Fruit fly (Drosophila melanogaster): Measurements from ENCODE around the gene CG9663.

DNA sequence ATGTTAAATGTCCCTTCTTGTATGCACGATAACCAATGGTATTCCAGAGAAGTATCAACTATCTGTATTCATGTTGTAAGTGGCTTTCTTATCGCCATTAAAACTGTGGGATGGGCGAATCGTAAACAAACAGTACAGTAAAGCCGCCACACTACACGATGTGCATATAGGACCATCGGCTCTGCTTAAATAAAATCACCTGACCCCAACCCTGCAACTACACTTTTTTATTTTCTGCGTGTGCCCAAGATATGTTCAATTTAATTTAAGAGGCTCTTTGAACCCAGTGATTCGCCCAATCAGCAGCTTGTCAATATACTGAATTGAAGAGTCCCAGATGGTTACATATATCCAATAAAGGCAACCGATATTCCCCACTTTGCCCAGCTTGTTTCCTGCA, 3.1 kb downstream of the CG9663 start:
- TF ChIP-seq pfk (GFP tag; optimal IDR thresholded peaks at IDR 0.05) = no peak
- no peak for TF ChIP-seq exex (tag; optimal IDR thresholded peaks at IDR 0.05)
